Fruit fly (Drosophila melanogaster): ENCODE measurements around the gene sav.

sav gene

DNA sequence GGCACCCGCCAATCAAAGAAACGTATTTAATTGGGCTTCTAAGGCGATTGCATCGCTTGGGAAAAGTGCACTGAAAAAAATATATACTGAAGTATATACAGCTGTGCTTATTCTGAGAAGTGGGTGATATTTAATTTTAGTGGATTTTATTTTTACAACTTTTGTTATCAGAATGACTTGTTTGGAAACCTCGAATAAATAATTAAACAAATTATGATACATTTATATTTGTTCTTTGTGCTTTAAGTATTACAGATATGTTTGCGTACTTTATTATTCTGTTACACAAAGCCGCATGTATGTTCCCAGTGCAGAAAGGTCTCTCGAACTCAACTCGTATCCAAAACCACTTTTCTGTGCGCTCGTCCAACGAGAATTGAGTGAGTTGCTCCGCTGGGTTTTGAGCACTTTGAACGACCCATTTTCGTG is 12.4 kb downstream of the sav start (continued):
- peak; percentile 92 for TF ChIP-seq dmrt99B (tag; optimal IDR thresholded peaks at IDR 0.05)
- peak; percentile 45 for TF ChIP-seq CG17802 (tag; optimal IDR thresholded peaks at IDR 0.05)
- no peak for TF ChIP-seq HmgD (GFP tag; optimal IDR thresholded peaks at IDR 0.05)
- TF ChIP-seq pum (GFP tag; optimal IDR thresholded peaks at IDR 0.05) = peak; percentile 42
- peak; percentile 24 for TF ChIP-seq gro (GFP tag; optimal IDR thresholded peaks at IDR 0.05)
- TF ChIP-seq Mad (GFP tag; optimal IDR thresholded peaks at IDR 0.05) = peak; percentile 36
- no peak for TF ChIP-seq corto (GFP tag; optimal IDR thresholded peaks at IDR 0.05)
- TF ChIP-seq CG8281 (tag; optimal IDR thresholded peaks at IDR 0.05) = peak; percentile 66
- no peak; the same call in 1 of the 2 replicates for TF ChIP-seq CG17612 (GFP tag; IDR thresholded peaks at IDR 0.05)
- no peak for TF ChIP-seq cg (GFP tag; optimal IDR thresholded peaks at IDR 0.05)
- TF ChIP-seq CG17328 (GFP tag; IDR thresholded peaks at IDR 0.05) = peak; percentile 50; the same call in 1 of the 2 replicates
- TF ChIP-seq CG16815 (GFP tag; optimal IDR thresholded peaks at IDR 0.05) = no peak
- peak; percentile 33 for TF ChIP-seq CG4854 (GFP tag; optimal IDR thresholded peaks at IDR 0.05)
- no peak for TF ChIP-seq CG18011 (GFP tag; optimal IDR thresholded peaks at IDR 0.05)
- TF ChIP-seq mld (GFP tag; IDR thresholded peaks at IDR 0.05; ENCODE audit: partially characterized antibody) = no peak
- TF ChIP-seq sima (GFP tag; optimal IDR thresholded peaks at IDR 0.05) = no peak
- no peak for TF ChIP-seq CG7987 (GFP tag; optimal IDR thresholded peaks at IDR 0.05)
- no peak for TF ChIP-seq tll (GFP tag; optimal IDR thresholded peaks at IDR 0.05)
- no peak for TF ChIP-seq Dref (GFP tag; IDR thresholded peaks at IDR 0.05)
- peak; percentile 44 for TF ChIP-seq CG10462 (GFP tag; optimal IDR thresholded peaks at IDR 0.05)
- TF ChIP-seq Gsc (GFP tag; IDR thresholded peaks at IDR 0.05) = 0 out of 2 replicates have a peak, but pooled peaks have one; percentile 32
- TF ChIP-seq CG18262 (tag; optimal IDR thresholded peaks at IDR 0.05) = peak; percentile 85
- peak; percentile 63 for TF ChIP-seq odd (GFP tag; optimal IDR thresholded peaks at IDR 0.05)
- TF ChIP-seq CG3163 (GFP tag; optimal IDR thresholded peaks at IDR 0.05) = no peak
- TF ChIP-seq pho (GFP tag; optimal IDR thresholded peaks at IDR 0.05) = no peak
- TF ChIP-seq CkIIα-i1 (GFP tag; IDR thresholded peaks at IDR 0.05) = no peak
- TF ChIP-seq ttk (GFP tag; IDR thresholded peaks at IDR 0.05) = peak; percentile 58; the same call in 1 of the 2 replicates
- no peak for TF ChIP-seq CG2889 (GFP tag; IDR thresholded peaks at IDR 0.05)
- no peak for TF ChIP-seq bbx (GFP tag; IDR thresholded peaks at IDR 0.05; ENCODE audit: partially characterized antibody)
- peak; percentile 69 for TF ChIP-seq Hr3 (GFP tag; optimal IDR thresholded peaks at IDR 0.05)
- no peak for TF ChIP-seq schlank (tag; optimal IDR thresholded peaks at IDR 0.05)
- TF ChIP-seq tup (GFP tag; optimal IDR thresholded peaks at IDR 0.05) = no peak
- TF ChIP-seq CG11560 (tag; IDR thresholded peaks at IDR 0.05) = 0 out of 3 replicates have a peak, but pooled peaks have one; percentile 42
- TF ChIP-seq Doc2 (GFP tag; IDR thresholded peaks at IDR 0.05) = no peak
- TF ChIP-seq Lhr (GFP tag; optimal IDR thresholded peaks at IDR 0.05) = peak; percentile 38
- no peak for TF ChIP-seq Rx (GFP tag; IDR thresholded peaks at IDR 0.05)
- peak; percentile 70 for TF ChIP-seq slbo (GFP tag; IDR thresholded peaks at IDR 0.05)
- peak; percentile 53; the same call in 1 of the 2 replicates for TF ChIP-seq ssp (GFP tag; IDR thresholded peaks at IDR 0.05)
- no peak for TF ChIP-seq CG9797 (GFP tag; optimal IDR thresholded peaks at IDR 0.05)
- TF ChIP-seq z (GFP tag; IDR thresholded peaks at IDR 0.05) = peak; percentile 90
- no peak for TF ChIP-seq Bgb (GFP tag; IDR thresholded peaks at IDR 0.05; ENCODE audit: partially characterized antibody)
- TF ChIP-seq trem (tag; optimal IDR thresholded peaks at IDR 0.05) = peak; percentile 69
- TF ChIP-seq phol (tag; optimal IDR thresholded peaks at IDR 0.05) = peak; percentile 87
- TF ChIP-seq gsb (GFP tag; IDR thresholded peaks at IDR 0.05) = no peak
- TF ChIP-seq ato (GFP tag; IDR thresholded peaks at IDR 0.05; ENCODE audit: partially characterized antibody) = no peak
- peak; percentile 33; the same call in 1 of the 2 replicates for TF ChIP-seq CG10366 (GFP tag; IDR thresholded peaks at IDR 0.05)
- no peak for TF ChIP-seq pb (GFP tag; optimal IDR thresholded peaks at IDR 0.05)
- TF ChIP-seq pzg (GFP tag; optimal IDR thresholded peaks at IDR 0.05) = no peak
- TF ChIP-seq Nf-YB (GFP tag; optimal IDR thresholded peaks at IDR 0.05) = peak; percentile 78
- TF ChIP-seq Adf1 (GFP tag; IDR thresholded peaks at IDR 0.05) = no peak
- TF ChIP-seq CG1647 (GFP tag; optimal IDR thresholded peaks at IDR 0.05) = peak; percentile 12
